Fruit fly (Drosophila melanogaster): Measurements from ENCODE around the gene OXA1L.

DNA sequence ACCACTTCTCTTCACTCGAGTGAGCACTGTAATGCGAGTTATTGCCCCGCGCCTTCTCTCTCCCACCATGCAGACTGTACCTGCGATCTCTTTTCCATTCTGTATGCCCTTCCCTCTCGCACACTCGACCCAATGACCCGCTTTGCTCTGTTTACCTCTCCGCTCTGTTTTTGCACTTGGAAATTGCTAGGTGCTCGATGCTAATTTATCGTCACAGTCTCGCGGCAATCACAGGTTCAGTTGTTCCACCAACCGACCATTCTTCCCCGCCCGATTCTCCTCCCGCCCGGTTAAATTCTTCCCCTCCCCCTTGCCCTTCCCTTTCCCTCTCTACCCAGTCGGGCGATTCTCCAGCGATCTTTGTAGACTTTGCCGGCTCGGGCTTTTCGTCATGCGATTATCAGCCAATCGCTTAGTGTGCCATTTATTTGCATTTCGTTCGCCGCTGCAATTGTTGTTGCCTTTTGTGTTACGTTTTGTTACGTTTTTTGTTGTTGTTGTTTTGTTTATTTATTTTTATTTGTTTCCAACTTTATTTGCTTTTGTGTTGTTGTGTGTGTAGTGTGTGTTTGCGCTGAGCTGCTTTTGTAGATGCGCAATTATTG is 18.4 kb downstream of the OXA1L start:
- TF ChIP-seq fu2 (GFP tag; optimal IDR thresholded peaks at IDR 0.05) = no peak
- TF ChIP-seq CG8281 (tag; optimal IDR thresholded peaks at IDR 0.05) = no peak
- TF ChIP-seq ftz-f1 (GFP tag; optimal IDR thresholded peaks at IDR 0.05) = no peak
- no peak for TF ChIP-seq CG17912 (GFP tag; optimal IDR thresholded peaks at IDR 0.05)
- no peak for TF ChIP-seq nerfin-2 (GFP tag; IDR thresholded peaks at IDR 0.05; ENCODE audit: partially characterized antibody)
- no peak for TF ChIP-seq sima (GFP tag; optimal IDR thresholded peaks at IDR 0.05)
